Comparison of ENCODE assay signal across 2 fruit fly cellular contexts in genomic region chr3L:17902621-17903020, dm6.
TF ChIP-seq lines count a peak whose summit lies in the region.

No protein-coding gene starts in this region.

- TF ChIP-seq CTCF in whole organism, embryonic (GFP tag; optimal IDR thresholded peaks at IDR 0.05; lab: Kevin White, UChicago): no peak

TF ChIP-seq in whole organism, adult, 20 proteins besides CTCF, POLR2A, EP300 and RAD21:
- TF ChIP-seq CG7045 (GFP tag; optimal IDR thresholded peaks at IDR 0.05; lab: Kevin White, UChicago) (peak; percentile 30), CG14711 (tag; optimal IDR thresholded peaks at IDR 0.05; lab: Kevin White, UChicago) (no peak), cic (GFP tag; optimal IDR thresholded peaks at IDR 0.05; lab: Kevin White, UChicago) (peak; percentile 57), pad (GFP tag; optimal IDR thresholded peaks at IDR 0.05; lab: Kevin White, UChicago) (no peak), Hr96 (GFP tag; optimal IDR thresholded peaks at IDR 0.05; lab: Kevin White, UChicago) (no peak), tj (GFP tag; optimal IDR thresholded peaks at IDR 0.05; lab: Kevin White, UChicago) (no peak), CG7101 (tag; optimal IDR thresholded peaks at IDR 0.05; lab: Kevin White, UChicago) (no peak), CG1620 (GFP tag; optimal IDR thresholded peaks at IDR 0.05; lab: Kevin White, UChicago) (no peak), CG33017 (tag; optimal IDR thresholded peaks at IDR 0.05; lab: Kevin White, UChicago) (peak; percentile 14), toe (GFP tag; optimal IDR thresholded peaks at IDR 0.05; lab: Kevin White, UChicago) (no peak), kay (GFP tag; lab: Kevin White, UChicago; ENCODE audit: borderline replicate concordance) (peak; percentile 80), Crg-1 (GFP tag; optimal IDR thresholded peaks at IDR 0.05; lab: Kevin White, UChicago) (no peak), Clk (GFP tag; optimal IDR thresholded peaks at IDR 0.05; lab: Kevin White, UChicago) (no peak), ovo (GFP tag; optimal IDR thresholded peaks at IDR 0.05; lab: Kevin White, UChicago) (no peak), Mnt (GFP tag; optimal IDR thresholded peaks at IDR 0.05; lab: Kevin White, UChicago) (no peak), CG5204 (GFP tag; optimal IDR thresholded peaks at IDR 0.05; lab: Kevin White, UChicago) (peak; percentile 12), CG12768 (GFP tag; optimal IDR thresholded peaks at IDR 0.05; lab: Kevin White, UChicago) (no peak), cnc (optimal IDR thresholded peaks at IDR 0.05; lab: Kevin White, UChicago) (no peak), bab1 (GFP tag; optimal IDR thresholded peaks at IDR 0.05; lab: Kevin White, UChicago) (no peak), CG11617 (GFP tag; optimal IDR thresholded peaks at IDR 0.05; lab: Kevin White, UChicago) (no peak)

TF ChIP-seq in whole organism, embryonic, 481 proteins besides CTCF, POLR2A, EP300 and RAD21:
- TF ChIP-seq CG2678 (tag; optimal IDR thresholded peaks at IDR 0.05; lab: Kevin White, UChicago) (peak; percentile 6), Antp (GFP tag; optimal IDR thresholded peaks at IDR 0.05; lab: Kevin White, UChicago) (no peak), CG4328 (GFP tag; optimal IDR thresholded peaks at IDR 0.05; lab: Kevin White, UChicago) (no peak), fd3F (GFP tag; optimal IDR thresholded peaks at IDR 0.05; lab: Kevin White, UChicago) (no peak), CG13296 (GFP tag; optimal IDR thresholded peaks at IDR 0.05; lab: Kevin White, UChicago) (no peak), CG7372 (GFP tag; IDR thresholded peaks at IDR 0.05; lab: Robert Waterston, UW) (0 out of 2 replicates have a peak, but pooled peaks have one; percentile 13), CG2199 (GFP tag; IDR thresholded peaks at IDR 0.05; lab: Robert Waterston, UW) (no peak), Myb (GFP tag; optimal IDR thresholded peaks at IDR 0.05; lab: Kevin White, UChicago) (no peak), Opbp (GFP tag; IDR thresholded peaks at IDR 0.05; lab: Robert Waterston, UW; ENCODE audit: partially characterized antibody) (no peak), CG6175 (GFP tag; IDR thresholded peaks at IDR 0.05; lab: Robert Waterston, UW) (no peak), CG6791 (GFP tag; IDR thresholded peaks at IDR 0.05; lab: Robert Waterston, UW; ENCODE audit: partially characterized antibody) (no peak)

Comparison
In these comparisons a context has a peak if more than half of its experiments do, and no peak if none do; other contexts are left out.
1. Of the 1 proteins assayed by ChIP-seq in both whole organism, embryonic and whole organism, adult: peak only in whole organism, embryonic: none; only in whole organism, adult: kay; in both: none; in neither: 0.